Worm (Caenorhabditis elegans) whole organism, L1 larva: ENCODE measurements around the gene srh-154.

Source experiments
- C16A3.4 ChIP-seq: fragments of 150-350 bp; optimal IDR thresholded peaks from 2 replicates; lab custom pipeline; 2014; ENCODE audit warnings: missing biosample characterization, missing genetic modification characterization
- Y116A8C.19 ChIP-seq: sonication (generic microtip); optimal IDR thresholded peaks from 2 replicates; lab custom pipeline; 2016; ENCODE audit warnings: missing compliant biosample characterization, missing genetic modification characterization, borderline replicate concordance
- ceh-8 ChIP-seq: fragments of 200-800 bp; sonication (Bioruptor generic); optimal IDR thresholded peaks from 2 replicates; lab custom pipeline; 2018; ENCODE audit warnings: mild to moderate bottlenecking, missing genetic modification characterization, moderate library complexity, missing compliant biosample characterization
- ceh-82 ChIP-seq, 3 experiments: fragments of 150-350 bp in 1 of 3; sonication (generic microtip) in 2 of 3; optimal IDR thresholded peaks; 2 replicates each; lab custom pipeline; 2014 to 2017; ENCODE audit warnings: missing biosample characterization in 3 of 3, missing genetic modification characterization in 3 of 3
- ceh-88 ChIP-seq: fragments of 200-800 bp; sonication (Bioruptor generic); IDR thresholded peaks from 2 replicates; pipeline ENCODE4 v1.3.6; 2022; ENCODE audit warnings: missing genetic modification characterization, missing compliant biosample characterization
- dsc-1 ChIP-seq: sonication (generic microtip); optimal IDR thresholded peaks from 2 replicates; lab custom pipeline; 2016; ENCODE audit warnings: mild to moderate bottlenecking, missing genetic modification characterization, missing compliant biosample characterization
- fkh-10 ChIP-seq: sonication (generic microtip); optimal IDR thresholded peaks from 2 replicates; lab custom pipeline; 2017; ENCODE audit warnings: missing biosample characterization, missing genetic modification reagents, missing genetic modification characterization
- fkh-4 ChIP-seq: sonication (generic microtip); optimal IDR thresholded peaks from 2 replicates; lab custom pipeline; 2016; ENCODE audit warnings: missing compliant biosample characterization, missing genetic modification characterization, borderline replicate concordance
- isw-1 ChIP-seq: fragments of 200-800 bp; sonication (Bioruptor generic); IDR thresholded peaks from 2 replicates; pipeline ENCODE4 v1.3.6; 2022; ENCODE audit warnings: missing genetic modification characterization, missing compliant biosample characterization
- lin-14 ChIP-seq: fragments of 200-800 bp; sonication (Bioruptor generic); optimal IDR thresholded peaks from 2 replicates; lab custom pipeline; 2018; ENCODE audit warnings: mild to moderate bottlenecking, missing genetic modification characterization, moderate library complexity, missing compliant biosample characterization
- lin-15B ChIP-seq: fragments of 150-350 bp; sonication (generic microtip); optimal IDR thresholded peaks from 3 replicates; lab custom pipeline; 2014; ENCODE audit warnings: missing biosample characterization, missing genetic modification characterization
- lin-39 ChIP-seq: fragments of 150-350 bp; optimal IDR thresholded peaks from 2 replicates; lab custom pipeline; 2014; ENCODE audit warnings: missing biosample characterization, missing genetic modification reagents, missing genetic modification characterization
- nhr-12 ChIP-seq: sonication (generic microtip); optimal IDR thresholded peaks from 2 replicates; lab custom pipeline; 2017; ENCODE audit warnings: missing biosample characterization, missing genetic modification characterization
- nhr-71 ChIP-seq: sonication (generic microtip); optimal IDR thresholded peaks from 2 replicates; lab custom pipeline; 2016; ENCODE audit warnings: mild to moderate bottlenecking, missing genetic modification characterization, moderate library complexity, missing compliant biosample characterization
- nhr-76 ChIP-seq: sonication (generic microtip); optimal IDR thresholded peaks from 2 replicates; lab custom pipeline; 2017; ENCODE audit warnings: missing biosample characterization, missing genetic modification characterization
- nhr-85 ChIP-seq: sonication (generic microtip); peaks from one replicate; lab custom pipeline; 2016; ENCODE audit warnings: missing genetic modification characterization, inconsistent platforms, missing compliant biosample characterization
- nhr-90 ChIP-seq: sonication (generic microtip); optimal IDR thresholded peaks from 2 replicates; lab custom pipeline; 2016; ENCODE audit warnings: mild to moderate bottlenecking, missing genetic modification characterization, missing compliant biosample characterization; ENCODE audit not compliant: poor library complexity
- pqm-1 ChIP-seq: sonication (generic microtip); optimal IDR thresholded peaks from 3 replicates; lab custom pipeline; 2017; ENCODE audit warnings: missing biosample characterization, missing genetic modification characterization
- rnt-1 ChIP-seq: sonication (generic microtip); optimal IDR thresholded peaks from 2 replicates; lab custom pipeline; 2016; ENCODE audit warnings: mild to moderate bottlenecking, missing genetic modification characterization, moderate library complexity, missing compliant biosample characterization
- skn-1 ChIP-seq: fragments of 150-350 bp; optimal IDR thresholded peaks from 2 replicates; lab custom pipeline; 2014; ENCODE audit warnings: missing biosample characterization, missing genetic modification characterization
- snu-23 ChIP-seq: sonication (generic microtip); optimal IDR thresholded peaks from 2 replicates; lab custom pipeline; 2016; ENCODE audit warnings: missing genetic modification characterization, missing compliant biosample characterization
- sox-4 ChIP-seq: sonication (generic microtip); optimal IDR thresholded peaks from 2 replicates; lab custom pipeline; 2016; ENCODE audit warnings: missing genetic modification characterization, missing compliant biosample characterization
- sup-37 ChIP-seq: fragments of 200-800 bp; sonication (Bioruptor generic); optimal IDR thresholded peaks from 2 replicates; lab custom pipeline; 2018; ENCODE audit warnings: mild to moderate bottlenecking, missing genetic modification characterization, missing compliant biosample characterization
- unc-130 ChIP-seq: fragments of 150-350 bp; optimal IDR thresholded peaks from 2 replicates; lab custom pipeline; 2017; ENCODE audit warnings: missing biosample characterization, missing genetic modification characterization, inconsistent platforms
- unc-62 ChIP-seq: fragments of 150-350 bp; optimal IDR thresholded peaks from 2 replicates; lab custom pipeline; 2014; ENCODE audit warnings: missing biosample characterization, missing genetic modification reagents, missing genetic modification characterization
- vab-15 ChIP-seq: sonication (generic microtip); optimal IDR thresholded peaks from 2 replicates; lab custom pipeline; 2017; ENCODE audit warnings: missing genotype, mild to moderate bottlenecking, missing genetic modification characterization, missing compliant biosample characterization
- zip-4 ChIP-seq: fragments of 200-800 bp; sonication (Bioruptor generic); optimal IDR thresholded peaks from 2 replicates; lab custom pipeline; 2018; ENCODE audit warnings: mild to moderate bottlenecking, missing genetic modification characterization, moderate library complexity, missing compliant biosample characterization

Gene srh-154

DNA sequence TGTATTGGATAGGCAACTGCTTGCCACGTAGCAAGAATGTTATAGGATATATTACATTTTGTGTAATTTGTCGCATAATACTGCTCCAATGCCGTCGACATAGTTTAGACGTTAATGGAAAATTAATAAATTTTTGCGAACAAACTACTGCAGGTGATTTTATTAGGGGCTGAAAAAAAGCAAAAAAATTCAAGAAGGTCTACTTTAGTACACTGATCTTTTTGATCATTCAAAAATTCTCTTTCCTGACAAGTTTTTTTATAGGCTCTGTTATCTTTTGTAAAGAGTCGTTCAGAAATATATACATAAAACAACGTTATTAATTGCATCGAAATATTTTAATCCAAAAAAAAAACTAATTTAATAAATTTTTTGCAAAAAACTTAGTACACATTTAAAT lies 45.6 kb downstream of the srh-154 start, which contains the start of gene srh-111:
TSS of gene srh-111 (minus strand) at position 101 of the 400 bp plus-strand sequence.
- TF ChIP-seq nhr-71 = no peak
- TF ChIP-seq nhr-90 (tag; lab: Kevin White, UChicago) = no peak
- no peak for TF ChIP-seq skn-1 (tag; lab: Kevin White, UChicago)
- no peak for TF ChIP-seq unc-62 (GFP tag; lab: Kevin White, UChicago)
- TF ChIP-seq vab-15 = no peak
- TF ChIP-seq lin-15B (tag; lab: Kevin White, UChicago) = no peak
- TF ChIP-seq zip-4 (GFP tag; lab: Kevin White, UChicago) = no peak
- TF ChIP-seq C16A3.4 (tag; lab: Kevin White, UChicago) = no peak
- TF ChIP-seq sox-4 = no peak
- TF ChIP-seq unc-130 = no peak
- TF ChIP-seq fkh-10 (GFP tag; lab: Kevin White, UChicago) = no peak
- no peak for TF ChIP-seq pqm-1 (tag; lab: Kevin White, UChicago)

DNA sequence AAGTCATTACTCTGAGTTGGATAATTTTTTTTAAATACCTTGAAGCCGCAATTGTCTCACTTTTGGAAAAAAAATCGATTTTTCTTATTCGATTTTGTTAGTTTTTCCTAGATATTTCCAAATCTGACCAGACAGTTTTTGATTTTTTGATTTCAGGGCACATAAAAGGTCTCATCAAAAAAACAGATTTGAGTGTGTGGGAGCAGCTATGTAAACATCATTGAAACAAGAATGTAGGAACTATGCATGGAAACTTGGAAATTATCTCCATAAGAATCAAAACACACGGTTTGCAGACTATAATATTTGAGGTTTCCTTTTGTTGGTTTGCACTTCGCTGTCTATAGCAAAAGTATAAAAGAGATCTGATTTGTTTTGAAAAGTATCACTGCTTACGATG lies 46.5 kb downstream of the srh-154 start, which contains the start of gene scl-24:
TSS of gene scl-24 (plus strand) at position 301 of the 400 bp plus-strand sequence.
- no peak for TF ChIP-seq nhr-76 (tag; lab: Kevin White, UChicago)
- TF ChIP-seq nhr-85 = no peak
- TF ChIP-seq skn-1 (tag; lab: Kevin White, UChicago) = no peak
- TF ChIP-seq fkh-4 = no peak
- no peak for TF ChIP-seq snu-23
- TF ChIP-seq lin-39 = no peak
- TF ChIP-seq ceh-82 (tag; optimal IDR thresholded peaks at IDR 0.05; lab: Kevin White, UChicago) = no peak
- no peak for TF ChIP-seq lin-14 (GFP tag; lab: Kevin White, UChicago)
- TF ChIP-seq Y116A8C.19 (tag; lab: Kevin White, UChicago) = no peak
- TF ChIP-seq vab-15 = no peak
- TF ChIP-seq ceh-8 = no peak
- TF ChIP-seq unc-62 (GFP tag; lab: Kevin White, UChicago) = no peak
- no peak for TF ChIP-seq rnt-1
- TF ChIP-seq pqm-1 (tag; lab: Kevin White, UChicago) = no peak
- no peak for TF ChIP-seq ceh-88 (GFP tag; lab: Robert Waterston, UW)
- no peak for TF ChIP-seq isw-1 (GFP tag; lab: Robert Waterston, UW)
- no peak for TF ChIP-seq dsc-1 (tag; lab: Kevin White, UChicago)
- TF ChIP-seq sup-37 (GFP tag; lab: Kevin White, UChicago) = no peak
- TF ChIP-seq nhr-12 (tag; lab: Kevin White, UChicago) = no peak
